Worm (Caenorhabditis elegans) whole organism, young adult: ENCODE data around the gene M163.21.

Experiments
- B0336.3 ChIP-seq: fragments of 200-800 bp; sonication (Bioruptor generic); IDR thresholded peaks from 2 replicates; pipeline ENCODE4 v1.3.6; 2022; ENCODE audit warnings: missing genetic modification characterization, missing compliant biosample characterization
- F33H1.4 ChIP-seq: fragments of 200-800 bp; sonication (Bioruptor generic); IDR thresholded peaks from 2 replicates; pipeline ENCODE4 v1.3.6; 2022; ENCODE audit warnings: missing genetic modification reagents, missing genetic modification characterization, missing compliant biosample characterization
- atf-7 ChIP-seq: sonication (generic microtip); optimal IDR thresholded peaks from 2 replicates; lab custom pipeline; 2017; ENCODE audit warnings: mild to moderate bottlenecking, missing genetic modification characterization, missing compliant biosample characterization
- dox-1 ChIP-seq: fragments of 200-800 bp; sonication (Bioruptor generic); IDR thresholded peaks from 2 replicates; pipeline ENCODE4 v1.3.6; 2022; ENCODE audit warnings: missing genetic modification reagents, missing genetic modification characterization, missing compliant biosample characterization
- ets-4 ChIP-seq: fragments of 200-800 bp; sonication (Bioruptor generic); optimal IDR thresholded peaks from 2 replicates; lab custom pipeline; 2018; ENCODE audit warnings: mild to moderate bottlenecking, missing genetic modification characterization, missing compliant biosample characterization
- lin-35 ChIP-seq, 3 experiments: fragments of 150-350 bp in 2 of 3; sonication (generic microtip) in 1 of 3; optimal IDR thresholded peaks; 2 replicates each; lab custom pipeline; 2014 to 2018; ENCODE audit warnings: missing biosample characterization in 3 of 3, missing genetic modification characterization in 3 of 3, missing genetic modification reagents in 3 of 3
- madf-8 ChIP-seq: fragments of 200-800 bp; sonication (Bioruptor generic); conservative IDR thresholded peaks from 2 replicates; pipeline ENCODE4 v1.3.6; 2022; ENCODE audit warnings: missing genetic modification reagents, missing genetic modification characterization, missing compliant biosample characterization
- nhr-179 ChIP-seq: sonication (generic microtip); optimal IDR thresholded peaks from 2 replicates; lab custom pipeline; 2016; ENCODE audit warnings: mild to moderate bottlenecking, missing genetic modification characterization, missing compliant biosample characterization
- pbrm-1 ChIP-seq: fragments of 200-800 bp; sonication (Bioruptor generic); IDR thresholded peaks from 2 replicates; pipeline ENCODE4 v1.3.6; 2022; ENCODE audit warnings: missing genetic modification reagents, missing genetic modification characterization, missing compliant biosample characterization
- repo-1 ChIP-seq: sonication (generic microtip); optimal IDR thresholded peaks from 2 replicates; lab custom pipeline; 2017; ENCODE audit warnings: mild to moderate bottlenecking, missing genetic modification characterization, missing compliant biosample characterization
- snpc-4 ChIP-seq, 5 experiments: fragments of 150-350 bp in 1 of 5; sonication (generic microtip) in 4 of 5; optimal IDR thresholded peaks; 2 replicates each; lab custom pipeline; 2014 to 2018; ENCODE audit warnings: missing genetic modification characterization in 5 of 5, missing biosample characterization in 3 of 5, antibody characterized with exemption in 2 of 5, mild to moderate bottlenecking in 2 of 5, missing compliant biosample characterization in 2 of 5, missing genotype in 2 of 5, moderate library complexity in 2 of 5, missing genetic modification reagents in 1 of 5
- ztf-26 ChIP-seq: sonication (generic microtip); optimal IDR thresholded peaks from 2 replicates; lab custom pipeline; 2017; ENCODE audit warnings: missing genetic modification characterization, missing compliant biosample characterization
- ztf-6 ChIP-seq: fragments of 200-800 bp; sonication (Bioruptor generic); IDR thresholded peaks from 2 replicates; pipeline ENCODE4 v1.3.6; 2022; ENCODE audit warnings: missing genetic modification reagents, missing genetic modification characterization, missing compliant biosample characterization

- TF ChIP-seq atf-7 (tag; lab: Kevin White, UChicago) (no peak), dox-1 (GFP tag; lab: Robert Waterston, UW) (no peak), snpc-4 (GFP tag; optimal IDR thresholded peaks at IDR 0.05; lab: Kevin White, UChicago) (no peak), snpc-4 (tag; optimal IDR thresholded peaks at IDR 0.05; lab: Kevin White, UChicago) (no peak), ztf-26 (no peak), lin-35 (GFP tag; optimal IDR thresholded peaks at IDR 0.05; lab: Kevin White, UChicago) (no peak), F33H1.4 (no peak), ets-4 (GFP tag; lab: Kevin White, UChicago) (no peak), pbrm-1 (GFP tag; lab: Robert Waterston, UW) (no peak), nhr-179 (no peak), repo-1 (tag; lab: Kevin White, UChicago) (no peak), ztf-6 (GFP tag; lab: Robert Waterston, UW) (no peak), madf-8 (no peak), B0336.3 (no peak)
Observed at ce11 chrX:14424673-14425072, 42.0 kb upstream of the M163.21 start, which contains the start of gene F23D12.11.
